Fruit fly (Drosophila melanogaster) whole organism, prepupa: ENCODE measurements around the gene Col4a1.

Source experiments
- CG10669 ChIP-seq: fragments of 200-800 bp; sonication (Bioruptor generic); optimal IDR thresholded peaks from 3 replicates; lab custom pipeline; 2018; ENCODE audit warnings: missing biosample characterization, mild to moderate bottlenecking, missing genetic modification characterization, moderate library complexity
- CG11294 ChIP-seq: fragments of 200-800 bp; sonication (Bioruptor generic); IDR thresholded peaks from 2 replicates; pipeline ENCODE4 v1.3.6; 2022; ENCODE audit warnings: missing biosample characterization, missing genetic modification characterization
- CG11762 ChIP-seq: fragments of 200-800 bp; sonication (Bioruptor generic); optimal IDR thresholded peaks from 3 replicates; lab custom pipeline; 2016; ENCODE audit warnings: missing biosample characterization, missing genetic modification characterization; ENCODE audit not compliant: insufficient read depth
- CG11902 ChIP-seq: fragments of 200-800 bp; sonication (Bioruptor generic); optimal IDR thresholded peaks from 3 replicates; lab custom pipeline; 2016; ENCODE audit warnings: missing biosample characterization, missing genetic modification characterization
- CG15336 ChIP-seq: fragments of 200-800 bp; sonication (Bioruptor generic); IDR thresholded peaks from 2 replicates; pipeline ENCODE4 v1.3.6; 2022; ENCODE audit warnings: missing biosample characterization, missing genetic modification characterization
- CG1621 ChIP-seq: fragments of 200-800 bp; sonication (Bioruptor generic); optimal IDR thresholded peaks from 3 replicates; lab custom pipeline; 2018; ENCODE audit warnings: missing biosample characterization, mild to moderate bottlenecking, missing genetic modification characterization
- CG16779 ChIP-seq: fragments of 200-800 bp; sonication (Bioruptor generic); optimal IDR thresholded peaks from 3 replicates; lab custom pipeline; 2017; ENCODE audit warnings: missing biosample characterization, mild to moderate bottlenecking, missing genetic modification characterization
- CG3032 ChIP-seq: fragments of 200-800 bp; optimal IDR thresholded peaks from 2 replicates; lab custom pipeline; 2019; ENCODE audit warnings: missing biosample characterization, mild to moderate bottlenecking, missing genetic modification characterization, moderate library complexity
- CG31627 ChIP-seq: fragments of 200-800 bp; sonication (Bioruptor generic); optimal IDR thresholded peaks from 3 replicates; lab custom pipeline; 2016; ENCODE audit warnings: missing biosample characterization, missing genetic modification characterization
- CG34406 ChIP-seq: fragments of 200-800 bp; sonication (Bioruptor generic); optimal IDR thresholded peaks from 3 replicates; lab custom pipeline; 2016; ENCODE audit warnings: missing biosample characterization, missing genetic modification characterization
- CG3919 ChIP-seq: fragments of 200-800 bp; sonication (Bioruptor generic); optimal IDR thresholded peaks from 3 replicates; lab custom pipeline; 2016; ENCODE audit warnings: missing biosample characterization, missing genetic modification characterization
- CG4318 ChIP-seq: fragments of 200-800 bp; sonication (Bioruptor generic); optimal IDR thresholded peaks from 3 replicates; lab custom pipeline; 2017; ENCODE audit warnings: missing biosample characterization, mild to moderate bottlenecking, missing genetic modification characterization
- CG6163 ChIP-seq: fragments of 200-800 bp; sonication (Bioruptor generic); IDR thresholded peaks from 3 replicates; pipeline ENCODE4 v1.3.6; 2022; ENCODE audit warnings: missing biosample characterization, missing genetic modification characterization
- CG6276 ChIP-seq: fragments of 200-800 bp; sonication (Bioruptor generic); optimal IDR thresholded peaks from 2 replicates; lab custom pipeline; 2017; ENCODE audit warnings: missing biosample characterization, mild to moderate bottlenecking, missing genetic modification characterization
- CG6792 ChIP-seq: fragments of 200-800 bp; sonication (Bioruptor generic); optimal IDR thresholded peaks from 3 replicates; lab custom pipeline; 2016; ENCODE audit warnings: missing biosample characterization, missing genetic modification characterization
- CG6854 ChIP-seq: fragments of 200-800 bp; sonication (Bioruptor generic); optimal IDR thresholded peaks from 2 replicates; lab custom pipeline; 2017; ENCODE audit warnings: missing biosample characterization, mild to moderate bottlenecking, missing genetic modification characterization
- CG7368 ChIP-seq: fragments of 200-800 bp; sonication (Bioruptor generic); optimal IDR thresholded peaks from 3 replicates; lab custom pipeline; 2016; ENCODE audit warnings: missing biosample characterization, missing genetic modification characterization
- CG8119 ChIP-seq: fragments of 200-800 bp; sonication (Bioruptor generic); IDR thresholded peaks from 3 replicates; pipeline ENCODE4 v1.3.6; 2022; ENCODE audit warnings: missing biosample characterization, missing genetic modification characterization
- CG8319 ChIP-seq: fragments of 200-800 bp; sonication (Bioruptor generic); optimal IDR thresholded peaks from 3 replicates; lab custom pipeline; 2016; ENCODE audit warnings: missing biosample characterization, missing genetic modification characterization
- CG8632 ChIP-seq: fragments of 200-800 bp; sonication (Bioruptor generic); optimal IDR thresholded peaks from 3 replicates; lab custom pipeline; 2016; ENCODE audit warnings: missing biosample characterization, missing genetic modification characterization
- Eip75B ChIP-seq: fragments of 200-800 bp; sonication (Bioruptor generic); optimal IDR thresholded peaks from 3 replicates; lab custom pipeline; 2016; ENCODE audit warnings: missing biosample characterization, missing genetic modification characterization
- Eip78C ChIP-seq: fragments of 200-800 bp; sonication (Bioruptor generic); peaks from one replicate; lab custom pipeline; 2016; ENCODE audit warnings: missing biosample characterization, missing genetic modification characterization
- Ets96B ChIP-seq: fragments of 200-800 bp; optimal IDR thresholded peaks from 2 replicates; lab custom pipeline; 2019; ENCODE audit warnings: missing biosample characterization, mild to moderate bottlenecking, missing genetic modification characterization, moderate library complexity
- Gug ChIP-seq: fragments of 200-800 bp; sonication (Bioruptor generic); IDR thresholded peaks from 2 replicates; pipeline ENCODE4 v1.3.6; 2022; ENCODE audit warnings: missing biosample characterization, missing genetic modification characterization
- Hr38 ChIP-seq: sonication (Bioruptor generic); optimal IDR thresholded peaks from 2 replicates; lab custom pipeline; 2016; ENCODE audit warnings: missing biosample characterization, missing genetic modification characterization
- OdsH ChIP-seq: fragments of 200-800 bp; sonication (Bioruptor generic); optimal IDR thresholded peaks from 3 replicates; lab custom pipeline; 2016; ENCODE audit warnings: missing biosample characterization, missing genetic modification characterization
- Smox ChIP-seq: fragments of 200-800 bp; sonication (Bioruptor generic); optimal IDR thresholded peaks from 3 replicates; lab custom pipeline; 2016; ENCODE audit warnings: missing biosample characterization, missing genetic modification characterization
- Sox14 ChIP-seq: fragments of 200-800 bp; sonication (Bioruptor generic); optimal IDR thresholded peaks from 3 replicates; lab custom pipeline; 2016; ENCODE audit warnings: missing biosample characterization, missing genetic modification characterization
- Sox15 ChIP-seq: fragments of 200-800 bp; sonication (Bioruptor generic); optimal IDR thresholded peaks from 3 replicates; lab custom pipeline; 2016; ENCODE audit warnings: missing biosample characterization, missing genetic modification characterization
- acj6 ChIP-seq: fragments of 200-800 bp; sonication (Bioruptor generic); optimal IDR thresholded peaks from 3 replicates; lab custom pipeline; 2016; ENCODE audit warnings: missing biosample characterization, missing genetic modification characterization
- dac ChIP-seq: fragments of 200-800 bp; sonication (Bioruptor generic); optimal IDR thresholded peaks from 2 replicates; lab custom pipeline; 2017; ENCODE audit warnings: missing biosample characterization, mild to moderate bottlenecking, missing genetic modification characterization
- dsx ChIP-seq: fragments of 200-800 bp; optimal IDR thresholded peaks from 3 replicates; lab custom pipeline; 2019; ENCODE audit warnings: missing biosample characterization, mild to moderate bottlenecking, missing genetic modification characterization, moderate library complexity; ENCODE audit not compliant: poor library complexity, severe bottlenecking
- eg ChIP-seq: fragments of 200-800 bp; sonication (Bioruptor generic); IDR thresholded peaks from 3 replicates; pipeline ENCODE4 v1.3.6; 2022; ENCODE audit warnings: missing biosample characterization, missing genetic modification characterization
- fkh ChIP-seq: fragments of 200-800 bp; sonication (Bioruptor generic); optimal IDR thresholded peaks from 3 replicates; lab custom pipeline; 2017; ENCODE audit warnings: missing biosample characterization, mild to moderate bottlenecking, missing genetic modification characterization, moderate library complexity
- pdm3 ChIP-seq: fragments of 200-800 bp; sonication (Bioruptor generic); optimal IDR thresholded peaks from 3 replicates; lab custom pipeline; 2016; ENCODE audit warnings: missing biosample characterization, missing genetic modification characterization
- salr ChIP-seq, 2 experiments: fragments of 200-800 bp; sonication (Bioruptor generic); optimal IDR thresholded peaks; 3 replicates each; lab custom pipeline; 2016 to 2018; ENCODE audit warnings: missing biosample characterization in 2 of 2, missing genetic modification characterization in 2 of 2, mild to moderate bottlenecking in 1 of 2
- spab ChIP-seq: fragments of 200-800 bp; sonication (Bioruptor generic); optimal IDR thresholded peaks from 2 replicates; lab custom pipeline; 2017; ENCODE audit warnings: missing biosample characterization, mild to moderate bottlenecking, missing genetic modification characterization, missing genetic modification reagents
- ss ChIP-seq, 2 experiments: fragments of 200-800 bp; sonication (Bioruptor generic); optimal IDR thresholded peaks; 2 replicates in 1 of 2; 3 replicates in 1 of 2; lab custom pipeline; 2017 to 2018; ENCODE audit warnings: mild to moderate bottlenecking in 2 of 2, missing biosample characterization in 2 of 2, missing genetic modification characterization in 2 of 2, moderate library complexity in 1 of 2
- svp ChIP-seq: fragments of 200-800 bp; sonication (Bioruptor generic); peaks from one replicate; lab custom pipeline; 2016; ENCODE audit warnings: missing biosample characterization, missing genetic modification characterization
- topi ChIP-seq: fragments of 200-800 bp; sonication (Bioruptor generic); optimal IDR thresholded peaks from 3 replicates; lab custom pipeline; 2016; ENCODE audit warnings: missing biosample characterization, missing genetic modification characterization

The Col4a1 gene

dm6 chr2L:4997401-4998259, 31.8 kb upstream of the Col4a1 start (continued):
- TF ChIP-seq eg (GFP tag; lab: Robert Waterston, UW) (peak; percentile 99), CG3032 (tag; lab: Kevin White, UChicago) (peak; percentile 99), CG6276 (GFP tag; lab: Kevin White, UChicago) (peak; percentile 100), fkh (GFP tag; lab: Kevin White, UChicago) (peak; percentile 90), dsx (GFP tag; lab: Kevin White, UChicago) (peak; percentile 98), CG11902 (peak; percentile 99), Eip75B (peak; percentile 99), CG10669 (GFP tag; lab: Kevin White, UChicago) (peak; percentile 99), CG6792 (peak; percentile 99), Gug (GFP tag; lab: Robert Waterston, UW) (peak; percentile 99), ss (GFP tag; optimal IDR thresholded peaks at IDR 0.05; lab: Kevin White, UChicago) (peak; percentile 95 to 98), salr (GFP tag; optimal IDR thresholded peaks at IDR 0.05; lab: Kevin White, UChicago) (peak; percentile 98 to 99), CG11762 (GFP tag; lab: Kevin White, UChicago) (peak; percentile 99), CG6163 (GFP tag; lab: Robert Waterston, UW) (peak; percentile 100), Ets96B (peak; percentile 99), CG8119 (GFP tag; lab: Robert Waterston, UW) (peak; percentile 99), CG34406 (GFP tag; lab: Kevin White, UChicago) (peak; percentile 98), Sox15 (GFP tag; lab: Kevin White, UChicago) (peak; percentile 99), CG11294 (peak; percentile 99; the same call in 1 of the 2 replicates), CG31627 (GFP tag; lab: Kevin White, UChicago) (peak; percentile 99)

DNA sequence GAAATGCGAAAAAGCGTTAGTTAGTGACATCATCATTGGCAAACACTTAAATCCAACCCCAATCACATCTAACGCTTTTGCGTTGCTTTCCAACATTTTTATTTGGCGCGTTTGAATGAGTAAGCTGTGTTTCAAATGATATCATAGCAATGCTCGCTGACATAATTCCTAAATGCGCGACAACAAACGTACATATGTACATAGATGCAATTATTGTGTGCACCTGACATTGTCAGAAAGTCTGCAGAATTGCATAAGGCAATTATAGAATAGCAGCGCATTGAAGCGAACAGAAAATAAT, 31.2 kb upstream of the Col4a1 start:
- TF ChIP-seq Sox14 (GFP tag; lab: Kevin White, UChicago) (no peak), acj6 (GFP tag; lab: Kevin White, UChicago) (no peak), CG15336 (GFP tag; lab: Robert Waterston, UW) (no peak), CG34406 (GFP tag; lab: Kevin White, UChicago) (no peak), CG3919 (GFP tag; lab: Kevin White, UChicago) (no peak), spab (GFP tag; lab: Kevin White, UChicago) (no peak)

DNA sequence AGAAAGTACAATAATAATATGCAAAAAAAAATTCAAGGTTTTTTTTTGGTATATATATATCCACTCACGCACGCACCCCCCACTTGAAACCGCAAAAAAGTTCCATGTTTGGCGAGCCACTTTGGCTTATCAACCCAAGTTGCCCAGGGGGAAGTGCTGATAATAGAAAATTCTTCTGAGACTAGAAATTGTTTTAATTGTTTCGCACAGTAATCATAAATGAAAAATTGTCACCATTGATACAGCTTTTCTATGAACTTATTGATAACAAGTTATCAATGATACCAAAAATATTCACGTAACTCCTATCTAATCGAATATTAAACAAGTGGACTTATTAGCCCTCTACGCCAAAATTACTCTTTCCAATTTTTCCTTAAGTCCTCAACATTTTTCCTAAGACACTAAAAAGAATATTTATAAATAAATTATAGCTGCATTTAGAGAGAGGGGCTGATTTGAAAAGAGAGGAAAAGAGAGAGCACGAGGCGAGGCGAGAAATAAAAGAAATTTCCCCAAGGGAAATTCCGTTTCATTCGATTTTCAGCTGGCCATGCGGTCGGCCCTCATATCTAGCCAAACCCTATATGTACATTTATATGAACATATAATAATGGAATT, 30.7 kb upstream of the Col4a1 start:
- TF ChIP-seq CG6854 (GFP tag; lab: Kevin White, UChicago) (no peak), Eip78C (GFP tag; lab: Kevin White, UChicago) (peak; percentile 19)

dm6 chr2L:4999389-5000032, 29.9 kb upstream of the Col4a1 start:
- TF ChIP-seq Sox15 (GFP tag; lab: Kevin White, UChicago) (peak; percentile 54), CG6276 (GFP tag; lab: Kevin White, UChicago) (peak; percentile 73), CG3032 (tag; lab: Kevin White, UChicago) (peak; percentile 59), topi (GFP tag; lab: Kevin White, UChicago) (peak; percentile 73), salr (GFP tag; optimal IDR thresholded peaks at IDR 0.05; lab: Kevin White, UChicago) (peak; percentile 54 to 64), Hr38 (GFP tag; lab: Kevin White, UChicago) (no peak), CG11294 (peak; percentile 84), CG4318 (GFP tag; lab: Kevin White, UChicago) (peak; percentile 45), eg (GFP tag; lab: Robert Waterston, UW) (peak; percentile 91), dsx (GFP tag; lab: Kevin White, UChicago) (no peak), svp (GFP tag; lab: Kevin White, UChicago) (peak; percentile 80), CG11762 (GFP tag; lab: Kevin White, UChicago) (peak; percentile 52), CG31627 (GFP tag; lab: Kevin White, UChicago) (peak; percentile 74), Sox14 (GFP tag; lab: Kevin White, UChicago) (peak; percentile 71), CG6792 (peak; percentile 34), CG1621 (tag; lab: Kevin White, UChicago) (no peak), CG8319 (GFP tag; lab: Kevin White, UChicago) (peak; percentile 22), ss (GFP tag; optimal IDR thresholded peaks at IDR 0.05; lab: Kevin White, UChicago) (peak in 1 of 2 experiments; percentile 7), CG7368 (GFP tag; lab: Kevin White, UChicago) (peak; percentile 43), Eip78C (GFP tag; lab: Kevin White, UChicago) (peak; percentile 90), CG8119 (GFP tag; lab: Robert Waterston, UW) (peak; percentile 75), Smox (GFP tag; lab: Kevin White, UChicago) (peak; percentile 57), CG16779 (tag; lab: Kevin White, UChicago) (peak; percentile 56), dac (peak; percentile 46), CG11902 (peak; percentile 38), pdm3 (GFP tag; lab: Kevin White, UChicago) (peak; percentile 76), OdsH (GFP tag; lab: Kevin White, UChicago) (peak; percentile 78), CG8632 (peak; percentile 63)
